Worm (Caenorhabditis elegans) whole organism, L4 larva: ENCODE measurements around the gene Y39A1A.27.

Experiments
- F49E8.2 ChIP-seq: sonication (generic microtip); optimal IDR thresholded peaks from 2 replicates; lab custom pipeline; 2016; ENCODE audit warnings: missing compliant biosample characterization, mild to moderate bottlenecking, missing genetic modification characterization, borderline replicate concordance
- T20F7.1 ChIP-seq: fragments of 200-800 bp; sonication (Bioruptor generic); optimal IDR thresholded peaks from 2 replicates; lab custom pipeline; 2018; ENCODE audit warnings: mild to moderate bottlenecking, missing genetic modification characterization, missing compliant biosample characterization
- T26A8.4 ChIP-seq: fragments of 200-800 bp; sonication (Bioruptor generic); IDR thresholded peaks from 2 replicates; pipeline ENCODE4 v1.3.6; 2022; ENCODE audit warnings: missing genetic modification characterization, missing compliant biosample characterization
- ceh-20 ChIP-seq: fragments of 200-800 bp; sonication (Bioruptor generic); IDR thresholded peaks from 2 replicates; pipeline ENCODE4 v1.3.6; 2022; ENCODE audit warnings: missing genetic modification reagents, missing genetic modification characterization, missing compliant biosample characterization
- daf-16 ChIP-seq, 3 experiments: sonication (generic microtip); optimal IDR thresholded peaks; 2 replicates each; lab custom pipeline; 2016 to 2017; ENCODE audit warnings: missing genetic modification characterization in 3 of 3, missing genetic modification reagents in 3 of 3, mild to moderate bottlenecking in 2 of 3, missing compliant biosample characterization in 2 of 3, missing biosample characterization in 1 of 3, moderate library complexity in 1 of 3
- dmd-6 ChIP-seq: fragments of 200-800 bp; sonication (Bioruptor generic); IDR thresholded peaks from 2 replicates; pipeline ENCODE4 v1.3.6; 2022; ENCODE audit warnings: missing genetic modification reagents, missing genetic modification characterization, missing compliant biosample characterization
- dpl-1 ChIP-seq: fragments of 150-350 bp; optimal IDR thresholded peaks from 2 replicates; lab custom pipeline; 2014; ENCODE audit warnings: missing biosample characterization, missing genetic modification reagents, missing genetic modification characterization
- duxl-1 ChIP-seq: sonication (generic microtip); optimal IDR thresholded peaks from 2 replicates; lab custom pipeline; 2016; ENCODE audit warnings: mild to moderate bottlenecking, missing genetic modification characterization, moderate library complexity, missing compliant biosample characterization; ENCODE audit not compliant: poor library complexity
- dve-1 ChIP-seq: sonication (generic microtip); optimal IDR thresholded peaks from 2 replicates; lab custom pipeline; 2017; ENCODE audit warnings: antibody characterized with exemption, mild to moderate bottlenecking, missing genetic modification characterization, missing compliant biosample characterization; ENCODE audit not compliant: insufficient read depth
- egl-27 ChIP-seq: sonication (generic microtip); optimal IDR thresholded peaks from 3 replicates; lab custom pipeline; 2017; ENCODE audit warnings: missing biosample characterization, missing genetic modification reagents, missing genetic modification characterization
- fkh-10 ChIP-seq: fragments of 150-350 bp; optimal IDR thresholded peaks from 2 replicates; lab custom pipeline; 2014; ENCODE audit warnings: missing biosample characterization, missing genetic modification reagents, missing genetic modification characterization
- gei-8 ChIP-seq: fragments of 200-800 bp; sonication (Bioruptor generic); optimal IDR thresholded peaks from 2 replicates; lab custom pipeline; 2018; ENCODE audit warnings: mild to moderate bottlenecking, missing genetic modification characterization, missing compliant biosample characterization
- hif-1 ChIP-seq, 2 experiments: sonication (generic microtip); optimal IDR thresholded peaks; 2 replicates each; lab custom pipeline; 2016 to 2017; ENCODE audit warnings: missing compliant biosample characterization in 2 of 2, missing genetic modification characterization in 2 of 2, missing genetic modification reagents in 2 of 2, missing genotype in 2 of 2, mild to moderate bottlenecking in 1 of 2
- hlh-11 ChIP-seq: fragments of 200-800 bp; sonication (Bioruptor generic); optimal IDR thresholded peaks from 2 replicates; lab custom pipeline; 2018; ENCODE audit warnings: mild to moderate bottlenecking, missing genetic modification characterization, missing compliant biosample characterization
- hlh-30 ChIP-seq: sonication (generic microtip); optimal IDR thresholded peaks from 2 replicates; lab custom pipeline; 2017; ENCODE audit warnings: antibody characterized with exemption, mild to moderate bottlenecking, missing genetic modification characterization, missing compliant biosample characterization; ENCODE audit not compliant: insufficient read depth
- hmg-1.1 ChIP-seq: fragments of 200-800 bp; sonication (Bioruptor generic); IDR thresholded peaks from 2 replicates; pipeline ENCODE4 v1.3.6; 2022; ENCODE audit warnings: missing genetic modification reagents, missing genetic modification characterization, missing compliant biosample characterization
- lin-13 ChIP-seq: fragments of 150-350 bp; optimal IDR thresholded peaks from 2 replicates; lab custom pipeline; 2014; ENCODE audit warnings: missing biosample characterization, missing genetic modification reagents, missing genetic modification characterization
- lin-15B ChIP-seq: fragments of 150-350 bp; sonication (generic microtip); optimal IDR thresholded peaks from 3 replicates; lab custom pipeline; 2014; ENCODE audit warnings: missing biosample characterization, missing genetic modification characterization
- lin-38 ChIP-seq: fragments of 200-800 bp; sonication (Bioruptor generic); IDR thresholded peaks from 2 replicates; pipeline ENCODE4 v1.3.6; 2022; ENCODE audit warnings: missing genetic modification reagents, missing genetic modification characterization, missing compliant biosample characterization
- lsy-2 ChIP-seq, 2 experiments: fragments of 150-350 bp in 1 of 2; sonication (generic microtip) in 1 of 2; optimal IDR thresholded peaks; 2 replicates each; lab custom pipeline; 2014 to 2017; ENCODE audit warnings: missing biosample characterization in 2 of 2, missing genetic modification characterization in 2 of 2
- madf-9 ChIP-seq: fragments of 200-800 bp; sonication (Bioruptor generic); conservative IDR thresholded peaks from 2 replicates; pipeline ENCODE4 v1.3.6; 2022; ENCODE audit warnings: missing genetic modification reagents, missing genetic modification characterization, missing compliant biosample characterization
- mep-1 ChIP-seq: fragments of 150-350 bp; sonication (generic microtip); optimal IDR thresholded peaks from 3 replicates; lab custom pipeline; 2014; ENCODE audit warnings: missing biosample characterization, missing genetic modification characterization
- nhr-11 ChIP-seq: fragments of 150-350 bp; optimal IDR thresholded peaks from 2 replicates; lab custom pipeline; 2014; ENCODE audit warnings: missing biosample characterization, missing genetic modification characterization
- nhr-111 ChIP-seq: fragments of 200-800 bp; sonication (Bioruptor generic); optimal IDR thresholded peaks from 2 replicates; lab custom pipeline; 2018; ENCODE audit warnings: mild to moderate bottlenecking, missing genetic modification characterization, missing compliant biosample characterization
- nhr-25 ChIP-seq: sonication (generic microtip); optimal IDR thresholded peaks from 2 replicates; lab custom pipeline; 2017; ENCODE audit warnings: missing genetic modification characterization, mild to moderate bottlenecking, missing compliant biosample characterization, antibody characterized with exemption, moderate library complexity, borderline replicate concordance; ENCODE audit not compliant: insufficient read depth
- nhr-28 ChIP-seq: fragments of 150-350 bp; optimal IDR thresholded peaks from 2 replicates; lab custom pipeline; 2014; ENCODE audit warnings: missing biosample characterization, missing genetic modification characterization
- nhr-42 ChIP-seq: fragments of 200-800 bp; sonication (Bioruptor generic); IDR thresholded peaks from 2 replicates; pipeline ENCODE4 v1.3.6; 2022; ENCODE audit warnings: missing genetic modification characterization, missing compliant biosample characterization
- nhr-48 ChIP-seq: sonication (generic microtip); optimal IDR thresholded peaks from 2 replicates; lab custom pipeline; 2016; ENCODE audit warnings: mild to moderate bottlenecking, missing genetic modification characterization, missing compliant biosample characterization
- nhr-76 ChIP-seq: fragments of 150-350 bp; optimal IDR thresholded peaks from 2 replicates; lab custom pipeline; 2014; ENCODE audit warnings: missing biosample characterization, missing genetic modification characterization
- nhr-77 ChIP-seq: fragments of 150-350 bp; optimal IDR thresholded peaks from 2 replicates; lab custom pipeline; 2014; ENCODE audit warnings: missing biosample characterization, missing genetic modification characterization
- pha-4 ChIP-seq, 2 experiments: fragments of 150-350 bp in 1 of 2; fragments of 200-800 bp in 1 of 2; sonication (Bioruptor generic) in 1 of 2; IDR thresholded peaks in 1 of 2; optimal IDR thresholded peaks in 1 of 2; 2 replicates each; pipeline versions ENCODE4 v1.3.6 to Lab custom; 2014 to 2022; ENCODE audit warnings: missing genetic modification characterization in 2 of 2, missing genetic modification reagents in 2 of 2, missing biosample characterization in 1 of 2, missing compliant biosample characterization in 1 of 2
- php-3 ChIP-seq: fragments of 200-800 bp; sonication (Bioruptor generic); IDR thresholded peaks from 2 replicates; pipeline ENCODE4 v1.3.6; 2022; ENCODE audit warnings: missing genetic modification reagents, missing genetic modification characterization, missing compliant biosample characterization
- pqm-1 ChIP-seq: sonication (generic microtip); optimal IDR thresholded peaks from 2 replicates; lab custom pipeline; 2017; ENCODE audit warnings: missing biosample characterization, missing genetic modification characterization
- rbr-2 ChIP-seq: sonication (generic microtip); optimal IDR thresholded peaks from 2 replicates; lab custom pipeline; 2016; ENCODE audit warnings: missing genotype, missing genetic modification characterization, missing compliant biosample characterization
- set-16 ChIP-seq: fragments of 200-800 bp; sonication (Bioruptor generic); IDR thresholded peaks from 2 replicates; pipeline ENCODE4 v1.3.6; 2022; ENCODE audit warnings: missing genetic modification reagents, missing genetic modification characterization, missing compliant biosample characterization
- snpc-1.2 ChIP-seq: fragments of 200-800 bp; sonication (Bioruptor generic); IDR thresholded peaks from 2 replicates; pipeline ENCODE4 v1.3.6; 2022; ENCODE audit warnings: missing genetic modification reagents, missing genetic modification characterization, missing compliant biosample characterization
- snpc-4 ChIP-seq: fragments of 150-350 bp; optimal IDR thresholded peaks from 2 replicates; lab custom pipeline; 2014; ENCODE audit warnings: missing biosample characterization, missing genetic modification characterization
- spr-1 ChIP-seq: sonication (generic microtip); optimal IDR thresholded peaks from 2 replicates; lab custom pipeline; 2016; ENCODE audit warnings: mild to moderate bottlenecking, missing genetic modification characterization, missing compliant biosample characterization
- spr-3 ChIP-seq: fragments of 200-800 bp; sonication (Bioruptor generic); optimal IDR thresholded peaks from 2 replicates; lab custom pipeline; 2018; ENCODE audit warnings: mild to moderate bottlenecking, missing genetic modification characterization, missing compliant biosample characterization
- tag-97 ChIP-seq: fragments of 200-800 bp; sonication (Bioruptor generic); IDR thresholded peaks from 2 replicates; pipeline ENCODE4 v1.3.6; 2022; ENCODE audit warnings: missing genetic modification characterization, missing compliant biosample characterization
- unc-130 ChIP-seq: sonication (generic microtip); optimal IDR thresholded peaks from 2 replicates; lab custom pipeline; 2016; ENCODE audit warnings: missing genetic modification reagents, missing genetic modification characterization, missing compliant biosample characterization
- unc-62 ChIP-seq, 3 experiments: fragments of 150-350 bp in 1 of 3; sonication (generic microtip); optimal IDR thresholded peaks in 2 of 3; peaks in 1 of 3; 1 replicate in 1 of 3; 2 replicates in 2 of 3; lab custom pipeline; 2014 to 2017; ENCODE audit warnings: missing biosample characterization in 3 of 3, missing genetic modification characterization in 3 of 3, missing genetic modification reagents in 3 of 3, missing genotype in 1 of 3

Gene Y39A1A.27

ce11 chrIII:10599699-10600098 is 39.1 kb upstream of the Y39A1A.27 start (continued):
- TF ChIP-seq unc-62 (GFP tag; optimal IDR thresholded peaks at IDR 0.05 in 1 of 2; lab: Kevin White, UChicago) (peak in 1 of 2 experiments; percentile 78), unc-62 (tag; optimal IDR thresholded peaks at IDR 0.05; lab: Kevin White, UChicago) (no peak), dpl-1 (peak; percentile 70), nhr-76 (no peak), pha-4 (GFP tag; IDR thresholded peaks at IDR 0.05; lab: Robert Waterston, UW) (0 out of 2 replicates have a peak, but pooled peaks have one; percentile 52), pha-4 (tag; optimal IDR thresholded peaks at IDR 0.05; lab: Kevin White, UChicago) (peak; percentile 96), lin-15B (no peak), lsy-2 (tag; optimal IDR thresholded peaks at IDR 0.05; lab: Kevin White, UChicago) (peak in 1 of 2 experiments; percentile 81), snpc-1.2 (GFP tag; lab: Robert Waterston, UW) (no peak), pqm-1 (no peak), hif-1 (tag; optimal IDR thresholded peaks at IDR 0.05; lab: Kevin White, UChicago) (peak in 1 of 2 experiments; percentile 44), dve-1 (peak; percentile 80), unc-130 (GFP tag; lab: Kevin White, UChicago) (no peak), tag-97 (no peak), nhr-28 (tag; lab: Kevin White, UChicago) (peak; percentile 80), snpc-4 (tag; lab: Kevin White, UChicago) (no peak), spr-3 (GFP tag; lab: Kevin White, UChicago) (no peak), nhr-111 (GFP tag; lab: Kevin White, UChicago) (no peak), egl-27 (tag; lab: Kevin White, UChicago) (no peak), T26A8.4 (GFP tag; lab: Robert Waterston, UW) (peak; percentile 55; the same call in 1 of the 2 replicates), daf-16 (GFP tag; optimal IDR thresholded peaks at IDR 0.05; lab: Kevin White, UChicago) (no peak), daf-16 (tag; optimal IDR thresholded peaks at IDR 0.05; lab: Kevin White, UChicago) (peak; percentile 70), nhr-77 (peak; percentile 14), gei-8 (GFP tag; lab: Kevin White, UChicago) (no peak), rbr-2 (tag; lab: Kevin White, UChicago) (peak; percentile 54), madf-9 (GFP tag; lab: Robert Waterston, UW) (0 out of 2 replicates have a peak, but pooled peaks have one; percentile 32), lin-38 (peak; percentile 62), dmd-6 (GFP tag; lab: Robert Waterston, UW) (peak; percentile 52; the same call in 1 of the 2 replicates), hlh-30 (tag; lab: Kevin White, UChicago) (peak; percentile 99), lin-13 (peak; percentile 66), ceh-20 (GFP tag; lab: Robert Waterston, UW) (no peak), duxl-1 (tag; lab: Kevin White, UChicago) (peak; percentile 31), mep-1 (tag; lab: Kevin White, UChicago) (peak; percentile 76), T20F7.1 (no peak), hlh-11 (tag; lab: Kevin White, UChicago) (peak; percentile 94), php-3 (GFP tag; lab: Robert Waterston, UW) (no peak), nhr-42 (no peak), nhr-11 (tag; lab: Kevin White, UChicago) (peak; percentile 40)

- no peak for TF ChIP-seq fkh-10 (GFP tag; lab: Kevin White, UChicago)
- no peak for TF ChIP-seq rbr-2 (tag; lab: Kevin White, UChicago)
- TF ChIP-seq hmg-1.1 (GFP tag; lab: Robert Waterston, UW) = no peak
- TF ChIP-seq hlh-30 (tag; lab: Kevin White, UChicago) = no peak
- no peak for TF ChIP-seq egl-27 (tag; lab: Kevin White, UChicago)
- peak in 1 of 2 experiments; percentile 28 for TF ChIP-seq lsy-2 (tag; optimal IDR thresholded peaks at IDR 0.05; lab: Kevin White, UChicago)
- no peak for TF ChIP-seq nhr-28 (tag; lab: Kevin White, UChicago)
- no peak for TF ChIP-seq nhr-48
- no peak for TF ChIP-seq nhr-25 (tag; lab: Kevin White, UChicago)
- TF ChIP-seq set-16 (GFP tag; lab: Robert Waterston, UW) = no peak
- peak; percentile 68 for TF ChIP-seq unc-130 (GFP tag; lab: Kevin White, UChicago)
- TF ChIP-seq spr-1 (tag; lab: Kevin White, UChicago) = no peak
- peak; percentile 67 for TF ChIP-seq F49E8.2
Measured at ce11 chrIII:10600138-10600626, 38.6 kb upstream of the Y39A1A.27 start, which contains the start of gene epg-6. TSS of gene epg-6 (minus strand) at chrIII:10600188.
